Worm (Caenorhabditis elegans) whole organism, midembryonic: ENCODE data around the gene F44A6.4.

Experiments
- T22C8.4 ChIP-seq: fragments of 200-800 bp; sonication (Bioruptor generic); IDR thresholded peaks from 2 replicates; pipeline ENCODE4 v1.3.6; 2022; ENCODE audit warnings: missing genetic modification characterization, missing compliant biosample characterization
- cog-1 ChIP-seq: sonication (generic microtip); optimal IDR thresholded peaks from 2 replicates; lab custom pipeline; 2016; ENCODE audit warnings: missing genetic modification characterization, missing compliant biosample characterization
- flt-1 ChIP-seq: fragments of 200-800 bp; sonication (Bioruptor generic); IDR thresholded peaks from 2 replicates; pipeline ENCODE4 v1.3.6; 2022; ENCODE audit warnings: missing genetic modification characterization, missing compliant biosample characterization
- klf-2 ChIP-seq: fragments of 200-800 bp; sonication (Bioruptor generic); conservative IDR thresholded peaks from 2 replicates; pipeline ENCODE4 v1.3.6; 2022; ENCODE audit warnings: missing genetic modification reagents, missing genetic modification characterization, missing compliant biosample characterization
- med-1 ChIP-seq: sonication (generic microtip); optimal IDR thresholded peaks from 2 replicates; lab custom pipeline; 2017; ENCODE audit warnings: missing genetic modification characterization, mild to moderate bottlenecking, missing compliant biosample characterization, antibody characterized with exemption, missing genetic modification reagents; ENCODE audit not compliant: insufficient read depth
- ref-1 ChIP-seq: fragments of 200-800 bp; sonication (Bioruptor generic); conservative IDR thresholded peaks from 2 replicates; pipeline ENCODE4 v1.3.6; 2022; ENCODE audit warnings: missing genetic modification reagents, missing genetic modification characterization, missing compliant biosample characterization
- tab-1 ChIP-seq: fragments of 200-800 bp; sonication (Bioruptor generic); IDR thresholded peaks from 2 replicates; pipeline ENCODE4 v1.3.6; 2022; ENCODE audit warnings: missing genetic modification characterization, missing compliant biosample characterization
- ztf-23 ChIP-seq: fragments of 200-800 bp; sonication (Bioruptor generic); IDR thresholded peaks from 2 replicates; pipeline ENCODE4 v1.3.6; 2022; ENCODE audit warnings: missing genetic modification reagents, missing genetic modification characterization, missing compliant biosample characterization
- ztf-29 ChIP-seq: fragments of 200-800 bp; sonication (Bioruptor generic); IDR thresholded peaks from 2 replicates; pipeline ENCODE4 v1.3.6; 2022; ENCODE audit warnings: missing genetic modification reagents, missing genetic modification characterization, missing compliant biosample characterization

The F44A6.4 gene

ce11 chrX:10170598-10170997, 44.7 kb downstream of the F44A6.4 start:
- TF ChIP-seq med-1: no peak
- TF ChIP-seq T22C8.4 (GFP tag; lab: Robert Waterston, UW): no peak
- no peak for TF ChIP-seq ref-1 (GFP tag; lab: Robert Waterston, UW)
- TF ChIP-seq ztf-29 (GFP tag; lab: Robert Waterston, UW): no peak
- no peak for TF ChIP-seq tab-1 (GFP tag; lab: Robert Waterston, UW)
- no peak for TF ChIP-seq klf-2 (GFP tag; lab: Robert Waterston, UW)
- no peak for TF ChIP-seq flt-1
- no peak for TF ChIP-seq cog-1 (tag; lab: Kevin White, UChicago)
- TF ChIP-seq ztf-23 (GFP tag; lab: Robert Waterston, UW): no peak

DNA sequence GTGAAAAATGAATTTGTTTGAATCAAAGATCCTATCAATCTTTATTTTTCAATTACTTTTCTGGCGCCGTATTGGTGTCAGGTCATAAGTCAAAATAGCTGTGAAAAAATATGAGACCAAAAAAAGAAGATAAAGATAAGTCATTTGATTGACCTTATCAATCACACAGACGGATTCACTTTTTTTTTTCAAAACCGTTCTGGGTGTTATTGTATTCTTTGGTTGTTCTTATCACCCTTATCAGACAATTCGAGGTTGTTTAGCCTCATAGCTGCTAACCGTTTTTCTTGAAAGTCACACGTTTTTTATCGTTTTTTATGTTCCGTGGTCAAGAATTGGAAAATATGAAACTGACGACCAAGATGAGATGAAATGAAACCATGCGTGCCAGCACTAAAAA, 46.8 kb downstream of the F44A6.4 start:
- TF ChIP-seq tab-1 (GFP tag; lab: Robert Waterston, UW) (no peak), klf-2 (GFP tag; lab: Robert Waterston, UW) (no peak), flt-1 (no peak), T22C8.4 (GFP tag; lab: Robert Waterston, UW) (no peak), ztf-29 (GFP tag; lab: Robert Waterston, UW) (no peak), med-1 (no peak), cog-1 (tag; lab: Kevin White, UChicago) (no peak)

- no peak for TF ChIP-seq flt-1
- no peak for TF ChIP-seq cog-1 (tag; lab: Kevin White, UChicago)
- no peak for TF ChIP-seq med-1
- no peak for TF ChIP-seq ztf-23 (GFP tag; lab: Robert Waterston, UW)
- no peak for TF ChIP-seq T22C8.4 (GFP tag; lab: Robert Waterston, UW)
- TF ChIP-seq klf-2 (GFP tag; lab: Robert Waterston, UW): no peak
- TF ChIP-seq ztf-29 (GFP tag; lab: Robert Waterston, UW): no peak
- TF ChIP-seq ref-1 (GFP tag; lab: Robert Waterston, UW): no peak
- TF ChIP-seq tab-1 (GFP tag; lab: Robert Waterston, UW): no peak
Measured at ce11 chrX:10167005-10167404, 48.3 kb downstream of the F44A6.4 start, which contains the start of gene rnp-9. rnp-9 (plus strand) TSS chrX:10167305.
